Worm (Caenorhabditis elegans): ENCODE data around the gene faah-1.

ce11 chrIV:8112187-8112586 lies 47.0 kb upstream of the faah-1 start, which contains the start of gene Y42H9AR.4:
- TF ChIP-seq klf-2 (GFP tag; conservative IDR thresholded peaks at IDR 0.05): no peak
- TF ChIP-seq tab-1 (GFP tag; IDR thresholded peaks at IDR 0.05): no peak
- no peak for TF ChIP-seq ref-1 (GFP tag; conservative IDR thresholded peaks at IDR 0.05)
- no peak for TF ChIP-seq flt-1 (GFP tag; IDR thresholded peaks at IDR 0.05)
- no peak for TF ChIP-seq T22C8.4 (GFP tag; IDR thresholded peaks at IDR 0.05)
- no peak for TF ChIP-seq ztf-29 (GFP tag; IDR thresholded peaks at IDR 0.05)

Data from whole organism, midembryonic.